Worm (Caenorhabditis elegans) whole organism, L4 larva: ENCODE results near the gene srw-31.
A peak's percentile ranks its signal among the peaks of the same experiment; 100 is the strongest.

Experiments used
- F10B5.3 ChIP-seq: sonication (generic microtip); optimal IDR thresholded peaks from 2 replicates; lab custom pipeline; 2016; ENCODE audit warnings: mild to moderate bottlenecking, missing genetic modification characterization, missing compliant biosample characterization
- F49E8.2 ChIP-seq: sonication (generic microtip); optimal IDR thresholded peaks from 2 replicates; lab custom pipeline; 2016; ENCODE audit warnings: missing compliant biosample characterization, mild to moderate bottlenecking, missing genetic modification characterization, borderline replicate concordance
- T20F7.1 ChIP-seq: fragments of 200-800 bp; sonication (Bioruptor generic); optimal IDR thresholded peaks from 2 replicates; lab custom pipeline; 2018; ENCODE audit warnings: mild to moderate bottlenecking, missing genetic modification characterization, missing compliant biosample characterization
- Y75B8A.6 ChIP-seq: fragments of 200-800 bp; sonication (Bioruptor generic); IDR thresholded peaks from 2 replicates; pipeline ENCODE4 v1.3.6; 2022; ENCODE audit warnings: missing genetic modification reagents, missing genetic modification characterization, missing compliant biosample characterization
- ZK337.2 ChIP-seq: fragments of 200-800 bp; sonication (Bioruptor generic); IDR thresholded peaks from 2 replicates; pipeline ENCODE4 v1.3.6; 2022; ENCODE audit warnings: missing genetic modification reagents, missing genetic modification characterization, missing compliant biosample characterization
- ZK546.5 ChIP-seq, 2 experiments: sonication (generic microtip); optimal IDR thresholded peaks; 2 replicates each; lab custom pipeline; 2017; ENCODE audit warnings: missing biosample characterization in 2 of 2, missing genetic modification characterization in 2 of 2
- aha-1 ChIP-seq: fragments of 150-350 bp; peaks from one replicate; lab custom pipeline; 2014; ENCODE audit warnings: missing biosample characterization, missing genetic modification characterization
- aly-2 ChIP-seq: sonication (generic microtip); optimal IDR thresholded peaks from 2 replicates; lab custom pipeline; 2018; ENCODE audit warnings: missing biosample characterization, missing genetic modification characterization
- arid-1 ChIP-seq: fragments of 200-800 bp; sonication (Bioruptor generic); conservative IDR thresholded peaks from 2 replicates; pipeline ENCODE4 v1.3.6; 2022; ENCODE audit warnings: missing genetic modification reagents, missing genetic modification characterization, missing compliant biosample characterization
- ces-1 ChIP-seq: fragments of 150-350 bp; sonication (generic microtip); optimal IDR thresholded peaks from 4 replicates; lab custom pipeline; 2014; ENCODE audit warnings: missing biosample characterization, missing genetic modification reagents, missing genetic modification characterization
- ctbp-1 ChIP-seq: fragments of 200-800 bp; sonication (Bioruptor generic); IDR thresholded peaks from 2 replicates; pipeline ENCODE4 v1.3.6; 2022; ENCODE audit warnings: missing genetic modification reagents, missing genetic modification characterization, missing compliant biosample characterization
- daf-16 ChIP-seq, 3 experiments: sonication (generic microtip); optimal IDR thresholded peaks; 2 replicates each; lab custom pipeline; 2016 to 2017; ENCODE audit warnings: missing genetic modification characterization in 3 of 3, missing genetic modification reagents in 3 of 3, mild to moderate bottlenecking in 2 of 3, missing compliant biosample characterization in 2 of 3, missing biosample characterization in 1 of 3, moderate library complexity in 1 of 3
- dmd-6 ChIP-seq: fragments of 200-800 bp; sonication (Bioruptor generic); IDR thresholded peaks from 2 replicates; pipeline ENCODE4 v1.3.6; 2022; ENCODE audit warnings: missing genetic modification reagents, missing genetic modification characterization, missing compliant biosample characterization
- duxl-1 ChIP-seq: sonication (generic microtip); optimal IDR thresholded peaks from 2 replicates; lab custom pipeline; 2016; ENCODE audit warnings: mild to moderate bottlenecking, missing genetic modification characterization, moderate library complexity, missing compliant biosample characterization; ENCODE audit not compliant: poor library complexity
- fkh-10 ChIP-seq: fragments of 150-350 bp; optimal IDR thresholded peaks from 2 replicates; lab custom pipeline; 2014; ENCODE audit warnings: missing biosample characterization, missing genetic modification reagents, missing genetic modification characterization
- gei-8 ChIP-seq: fragments of 200-800 bp; sonication (Bioruptor generic); optimal IDR thresholded peaks from 2 replicates; lab custom pipeline; 2018; ENCODE audit warnings: mild to moderate bottlenecking, missing genetic modification characterization, missing compliant biosample characterization
- hmg-1.1 ChIP-seq: fragments of 200-800 bp; sonication (Bioruptor generic); IDR thresholded peaks from 2 replicates; pipeline ENCODE4 v1.3.6; 2022; ENCODE audit warnings: missing genetic modification reagents, missing genetic modification characterization, missing compliant biosample characterization
- jun-1 ChIP-seq: fragments of 150-350 bp; optimal IDR thresholded peaks from 2 replicates; lab custom pipeline; 2014; ENCODE audit warnings: missing biosample characterization, missing genetic modification reagents, missing genetic modification characterization
- lim-7 ChIP-seq: fragments of 200-800 bp; sonication (Bioruptor generic); IDR thresholded peaks from 2 replicates; pipeline ENCODE4 v1.3.6; 2022; ENCODE audit warnings: missing genetic modification characterization, missing compliant biosample characterization
- lin-15B ChIP-seq: fragments of 150-350 bp; sonication (generic microtip); optimal IDR thresholded peaks from 3 replicates; lab custom pipeline; 2014; ENCODE audit warnings: missing biosample characterization, missing genetic modification characterization
- lsy-2 ChIP-seq, 2 experiments: fragments of 150-350 bp in 1 of 2; sonication (generic microtip) in 1 of 2; optimal IDR thresholded peaks; 2 replicates each; lab custom pipeline; 2014 to 2017; ENCODE audit warnings: missing biosample characterization in 2 of 2, missing genetic modification characterization in 2 of 2
- madf-9 ChIP-seq: fragments of 200-800 bp; sonication (Bioruptor generic); conservative IDR thresholded peaks from 2 replicates; pipeline ENCODE4 v1.3.6; 2022; ENCODE audit warnings: missing genetic modification reagents, missing genetic modification characterization, missing compliant biosample characterization
- mdt-29 ChIP-seq: fragments of 200-800 bp; sonication (Bioruptor generic); IDR thresholded peaks from 2 replicates; pipeline ENCODE4 v1.3.6; 2022; ENCODE audit warnings: missing genetic modification reagents, missing genetic modification characterization, missing compliant biosample characterization
- mep-1 ChIP-seq: fragments of 150-350 bp; sonication (generic microtip); optimal IDR thresholded peaks from 3 replicates; lab custom pipeline; 2014; ENCODE audit warnings: missing biosample characterization, missing genetic modification characterization
- nhr-237 ChIP-seq: sonication (generic microtip); optimal IDR thresholded peaks from 2 replicates; lab custom pipeline; 2017; ENCODE audit warnings: missing biosample characterization, missing genetic modification characterization
- nhr-42 ChIP-seq: fragments of 200-800 bp; sonication (Bioruptor generic); IDR thresholded peaks from 2 replicates; pipeline ENCODE4 v1.3.6; 2022; ENCODE audit warnings: missing genetic modification characterization, missing compliant biosample characterization
- nhr-76 ChIP-seq: fragments of 150-350 bp; optimal IDR thresholded peaks from 2 replicates; lab custom pipeline; 2014; ENCODE audit warnings: missing biosample characterization, missing genetic modification characterization
- php-3 ChIP-seq: fragments of 200-800 bp; sonication (Bioruptor generic); IDR thresholded peaks from 2 replicates; pipeline ENCODE4 v1.3.6; 2022; ENCODE audit warnings: missing genetic modification reagents, missing genetic modification characterization, missing compliant biosample characterization
- saeg-2 ChIP-seq: fragments of 200-800 bp; sonication (Bioruptor generic); IDR thresholded peaks from 2 replicates; pipeline ENCODE4 v1.3.6; 2022; ENCODE audit warnings: missing genetic modification reagents, missing genetic modification characterization, missing compliant biosample characterization
- snpc-1.2 ChIP-seq: fragments of 200-800 bp; sonication (Bioruptor generic); IDR thresholded peaks from 2 replicates; pipeline ENCODE4 v1.3.6; 2022; ENCODE audit warnings: missing genetic modification reagents, missing genetic modification characterization, missing compliant biosample characterization
- spr-1 ChIP-seq: sonication (generic microtip); optimal IDR thresholded peaks from 2 replicates; lab custom pipeline; 2016; ENCODE audit warnings: mild to moderate bottlenecking, missing genetic modification characterization, missing compliant biosample characterization
- spr-3 ChIP-seq: fragments of 200-800 bp; sonication (Bioruptor generic); optimal IDR thresholded peaks from 2 replicates; lab custom pipeline; 2018; ENCODE audit warnings: mild to moderate bottlenecking, missing genetic modification characterization, missing compliant biosample characterization
- unc-39 ChIP-seq: sonication (generic microtip); optimal IDR thresholded peaks from 2 replicates; lab custom pipeline; 2017; ENCODE audit warnings: missing biosample characterization, missing genetic modification characterization
- unc-62 ChIP-seq, 3 experiments: fragments of 150-350 bp in 1 of 3; sonication (generic microtip); optimal IDR thresholded peaks in 2 of 3; peaks in 1 of 3; 1 replicate in 1 of 3; 2 replicates in 2 of 3; lab custom pipeline; 2014 to 2017; ENCODE audit warnings: missing biosample characterization in 3 of 3, missing genetic modification characterization in 3 of 3, missing genetic modification reagents in 3 of 3, missing genotype in 1 of 3
- zfp-2 ChIP-seq: sonication (generic microtip); optimal IDR thresholded peaks from 2 replicates; lab custom pipeline; 2016; ENCODE audit warnings: mild to moderate bottlenecking, missing genetic modification characterization, missing compliant biosample characterization
- zfp-3 ChIP-seq: fragments of 200-800 bp; sonication (Bioruptor generic); conservative IDR thresholded peaks from 2 replicates; pipeline ENCODE4 v1.3.6; 2022; ENCODE audit warnings: missing genetic modification reagents, missing genetic modification characterization, missing compliant biosample characterization
- zip-2 ChIP-seq: fragments of 150-350 bp; optimal IDR thresholded peaks from 2 replicates; lab custom pipeline; 2014; ENCODE audit warnings: missing biosample characterization, missing genetic modification characterization

Gene srw-31

ce11 chrV:17520735-17521134, 14.3 kb downstream of the srw-31 start, which contains the start of gene fbxa-136:
Gene fbxa-136, plus strand, starts transcription at chrV:17521035.
- TF ChIP-seq unc-62 (GFP tag; optimal IDR thresholded peaks at IDR 0.05 in 1 of 2; lab: Kevin White, UChicago) (no peak), unc-62 (tag; optimal IDR thresholded peaks at IDR 0.05; lab: Kevin White, UChicago) (no peak), zfp-2 (tag; lab: Kevin White, UChicago) (no peak), arid-1 (GFP tag; lab: Robert Waterston, UW) (no peak), madf-9 (GFP tag; lab: Robert Waterston, UW) (no peak), zip-2 (tag; lab: Kevin White, UChicago) (no peak), T20F7.1 (GFP tag; lab: Kevin White, UChicago) (no peak), unc-39 (no peak), lin-15B (tag; lab: Kevin White, UChicago) (no peak), fkh-10 (GFP tag; lab: Kevin White, UChicago) (no peak), zfp-3 (no peak)
- TF ChIP-seq, all 104 proteins: peak for 0

ce11 chrV:17527729-17528128, 21.3 kb downstream of the srw-31 start, which contains the start of gene srz-90:
Gene srz-90, plus strand, starts transcription at chrV:17528029.
- no peak for TF ChIP-seq daf-16 (GFP tag; optimal IDR thresholded peaks at IDR 0.05; lab: Kevin White, UChicago)
- no peak for TF ChIP-seq daf-16 (tag; optimal IDR thresholded peaks at IDR 0.05; lab: Kevin White, UChicago)
- no peak for TF ChIP-seq Y75B8A.6 (GFP tag; lab: Robert Waterston, UW)
- TF ChIP-seq hmg-1.1 (GFP tag; lab: Robert Waterston, UW) = no peak
- TF ChIP-seq dmd-6 (GFP tag; lab: Robert Waterston, UW) = no peak
- no peak for TF ChIP-seq saeg-2 (GFP tag; lab: Robert Waterston, UW)
- TF ChIP-seq F49E8.2 = no peak
- no peak for TF ChIP-seq ces-1 (GFP tag; lab: Kevin White, UChicago)

- no peak for TF ChIP-seq lim-7 (GFP tag; lab: Robert Waterston, UW)
- no peak for TF ChIP-seq snpc-1.2 (GFP tag; lab: Robert Waterston, UW)
- TF ChIP-seq lin-15B (tag; lab: Kevin White, UChicago) = no peak
- TF ChIP-seq mdt-29 (GFP tag; lab: Robert Waterston, UW) = no peak
- TF ChIP-seq aha-1 (tag; lab: Kevin White, UChicago) = peak; percentile 8
- TF ChIP-seq spr-3 = no peak
- no peak for TF ChIP-seq unc-62 (GFP tag; optimal IDR thresholded peaks at IDR 0.05 in 1 of 2; lab: Kevin White, UChicago)
- no peak for TF ChIP-seq unc-62 (tag; optimal IDR thresholded peaks at IDR 0.05; lab: Kevin White, UChicago)
These were observed 24.1 kb downstream of the srw-31 start, which contains the start of gene C18D4.12 for ce11 chrV:17530486-17530885. Gene C18D4.12, minus strand, starts transcription at chrV:17530586.

ce11 chrV:17531410-17531809, 25.0 kb downstream of the srw-31 start, which contains the start of gene C18D4.4:
Gene C18D4.4, minus strand, starts transcription at chrV:17531510.
- TF ChIP-seq ZK546.5 (tag; optimal IDR thresholded peaks at IDR 0.05; lab: Kevin White, UChicago) (no peak), fkh-10 (GFP tag; lab: Kevin White, UChicago) (no peak), ZK337.2 (GFP tag; lab: Robert Waterston, UW) (no peak), gei-8 (GFP tag; lab: Kevin White, UChicago) (no peak), jun-1 (no peak), nhr-237 (tag; lab: Kevin White, UChicago) (no peak), F10B5.3 (no peak), nhr-76 (tag; lab: Kevin White, UChicago) (no peak), duxl-1 (tag; lab: Kevin White, UChicago) (no peak), saeg-2 (GFP tag; lab: Robert Waterston, UW) (no peak), aly-2 (tag; lab: Kevin White, UChicago) (no peak), spr-1 (tag; lab: Kevin White, UChicago) (no peak), php-3 (GFP tag; lab: Robert Waterston, UW) (no peak), mep-1 (tag; lab: Kevin White, UChicago) (no peak), unc-62 (GFP tag; optimal IDR thresholded peaks at IDR 0.05 in 1 of 2; lab: Kevin White, UChicago) (no peak), unc-62 (tag; optimal IDR thresholded peaks at IDR 0.05; lab: Kevin White, UChicago) (no peak), Y75B8A.6 (GFP tag; lab: Robert Waterston, UW) (no peak), ctbp-1 (no peak), nhr-42 (GFP tag; lab: Robert Waterston, UW) (no peak), lsy-2 (tag; optimal IDR thresholded peaks at IDR 0.05; lab: Kevin White, UChicago) (no peak)
